Worm (Caenorhabditis elegans) whole organism, young adult: ENCODE data around the gene patr-1.
A peak's percentile ranks its signal among the peaks of the same experiment; 100 is the strongest.

ENCODE experiments used
- B0035.1 ChIP-seq: sonication (generic microtip); optimal IDR thresholded peaks from 2 replicates; lab custom pipeline; 2016; ENCODE audit warnings: missing genetic modification characterization, mild to moderate bottlenecking, missing compliant biosample characterization, missing genotype, missing genetic modification reagents
- F33H1.4 ChIP-seq: fragments of 200-800 bp; sonication (Bioruptor generic); IDR thresholded peaks from 2 replicates; pipeline ENCODE4 v1.3.6; 2022; ENCODE audit warnings: missing genetic modification reagents, missing genetic modification characterization, missing compliant biosample characterization
- F49E8.2 ChIP-seq: sonication (generic microtip); optimal IDR thresholded peaks from 3 replicates; lab custom pipeline; 2017; ENCODE audit warnings: missing genetic modification characterization, mild to moderate bottlenecking, missing compliant biosample characterization, antibody characterized with exemption, moderate library complexity; ENCODE audit not compliant: insufficient read depth
- F52B5.7 ChIP-seq: sonication (generic microtip); optimal IDR thresholded peaks from 2 replicates; lab custom pipeline; 2016; ENCODE audit warnings: mild to moderate bottlenecking, missing genetic modification characterization, missing compliant biosample characterization
- F57C9.4 ChIP-seq: sonication (generic microtip); optimal IDR thresholded peaks from 2 replicates; lab custom pipeline; 2017; ENCODE audit warnings: mild to moderate bottlenecking, missing genetic modification characterization, missing compliant biosample characterization
- K11D2.4 ChIP-seq: fragments of 200-800 bp; sonication (Bioruptor generic); IDR thresholded peaks from 2 replicates; pipeline ENCODE4 v1.3.6; 2022; ENCODE audit warnings: missing genetic modification reagents, missing genetic modification characterization, missing compliant biosample characterization
- K12H6.12 ChIP-seq: fragments of 200-800 bp; sonication (Bioruptor generic); optimal IDR thresholded peaks from 2 replicates; lab custom pipeline; 2018; ENCODE audit warnings: mild to moderate bottlenecking, missing genetic modification characterization, missing compliant biosample characterization
- Y67H2A.10 ChIP-seq: fragments of 200-800 bp; sonication (Bioruptor generic); conservative IDR thresholded peaks from 2 replicates; pipeline ENCODE4 v1.3.6; 2022; ENCODE audit warnings: missing genetic modification reagents, missing genetic modification characterization, missing compliant biosample characterization
- ama-1 ChIP-seq, 3 experiments: fragments of 150-350 bp in 1 of 3; sonication (generic microtip) in 2 of 3; optimal IDR thresholded peaks; 2 replicates each; lab custom pipeline; 2014 to 2018; ENCODE audit warnings: missing biosample characterization in 2 of 3, missing genetic modification characterization in 2 of 3, missing genetic modification reagents in 2 of 3
- athp-1 ChIP-seq: sonication (generic microtip); optimal IDR thresholded peaks from 2 replicates; lab custom pipeline; 2017; ENCODE audit warnings: mild to moderate bottlenecking, missing genetic modification characterization, missing compliant biosample characterization
- attf-3 ChIP-seq: fragments of 200-800 bp; sonication (Bioruptor generic); conservative IDR thresholded peaks from 2 replicates; pipeline ENCODE4 v1.3.6; 2022; ENCODE audit warnings: missing genetic modification reagents, missing genetic modification characterization, missing compliant biosample characterization
- attf-5 ChIP-seq: fragments of 200-800 bp; sonication (Bioruptor generic); optimal IDR thresholded peaks from 2 replicates; lab custom pipeline; 2018; ENCODE audit warnings: mild to moderate bottlenecking, missing genetic modification characterization, missing compliant biosample characterization
- bed-2 ChIP-seq: fragments of 200-800 bp; sonication (Bioruptor generic); IDR thresholded peaks from 2 replicates; pipeline ENCODE4 v1.3.6; 2022; ENCODE audit warnings: missing genetic modification reagents, missing genetic modification characterization, missing compliant biosample characterization
- ccch-3 ChIP-seq: fragments of 200-800 bp; sonication (Bioruptor generic); optimal IDR thresholded peaks from 2 replicates; lab custom pipeline; 2018; ENCODE audit warnings: mild to moderate bottlenecking, missing genetic modification characterization, missing compliant biosample characterization
- ceh-100 ChIP-seq: fragments of 200-800 bp; sonication (Bioruptor generic); IDR thresholded peaks from 2 replicates; pipeline ENCODE4 v1.3.6; 2022; ENCODE audit warnings: missing genetic modification reagents, missing genetic modification characterization, missing compliant biosample characterization
- ceh-40 ChIP-seq: fragments of 200-800 bp; sonication (Bioruptor generic); IDR thresholded peaks from 2 replicates; pipeline ENCODE4 v1.3.6; 2022; ENCODE audit warnings: missing genetic modification characterization, missing compliant biosample characterization
- ceh-79 ChIP-seq: sonication (generic microtip); optimal IDR thresholded peaks from 2 replicates; lab custom pipeline; 2017; ENCODE audit warnings: mild to moderate bottlenecking, missing genetic modification characterization, missing compliant biosample characterization
- chd-7 ChIP-seq: sonication (generic microtip); optimal IDR thresholded peaks from 2 replicates; lab custom pipeline; 2016; ENCODE audit warnings: mild to moderate bottlenecking, missing genetic modification characterization, moderate library complexity, missing compliant biosample characterization
- die-1 ChIP-seq: sonication (generic microtip); optimal IDR thresholded peaks from 2 replicates; lab custom pipeline; 2016; ENCODE audit warnings: missing genotype, mild to moderate bottlenecking, missing genetic modification characterization, missing compliant biosample characterization
- egl-18 ChIP-seq: fragments of 200-800 bp; sonication (Bioruptor generic); IDR thresholded peaks from 2 replicates; pipeline ENCODE4 v1.3.6; 2022; ENCODE audit warnings: missing genetic modification reagents, missing genetic modification characterization, missing compliant biosample characterization
- egl-44 ChIP-seq: fragments of 200-800 bp; sonication (Bioruptor generic); IDR thresholded peaks from 2 replicates; pipeline ENCODE4 v1.3.6; 2022; ENCODE audit warnings: missing genetic modification reagents, missing genetic modification characterization, missing compliant biosample characterization
- ekl-4 ChIP-seq: fragments of 200-800 bp; sonication (Bioruptor generic); IDR thresholded peaks from 2 replicates; pipeline ENCODE4 v1.3.6; 2022; ENCODE audit warnings: missing genetic modification reagents, missing genetic modification characterization, missing compliant biosample characterization
- fkh-3 ChIP-seq: sonication (generic microtip); optimal IDR thresholded peaks from 2 replicates; lab custom pipeline; 2016; ENCODE audit warnings: mild to moderate bottlenecking, missing genetic modification characterization, missing compliant biosample characterization
- gei-17 ChIP-seq: fragments of 200-800 bp; sonication (Bioruptor generic); optimal IDR thresholded peaks from 2 replicates; lab custom pipeline; 2018; ENCODE audit warnings: mild to moderate bottlenecking, missing genetic modification characterization, missing compliant biosample characterization
- him-1 ChIP-seq: sonication (generic microtip); optimal IDR thresholded peaks from 2 replicates; lab custom pipeline; 2016; ENCODE audit warnings: missing genotype, missing genetic modification reagents, missing genetic modification characterization, missing compliant biosample characterization
- hmg-1.2 ChIP-seq: fragments of 200-800 bp; sonication (Bioruptor generic); IDR thresholded peaks from 2 replicates; pipeline ENCODE4 v1.3.6; 2022; ENCODE audit warnings: missing genetic modification reagents, missing genetic modification characterization, missing compliant biosample characterization
- let-607 ChIP-seq, 2 experiments: fragments of 200-800 bp in 1 of 2; sonication (Bioruptor generic) in 1 of 2; sonication (generic microtip) in 1 of 2; optimal IDR thresholded peaks; 2 replicates each; lab custom pipeline; 2016 to 2018; ENCODE audit warnings: mild to moderate bottlenecking in 2 of 2, missing compliant biosample characterization in 2 of 2, missing genetic modification characterization in 2 of 2, moderate library complexity in 2 of 2, missing genotype in 1 of 2
- lin-40 ChIP-seq: sonication (generic microtip); optimal IDR thresholded peaks from 2 replicates; lab custom pipeline; 2016; ENCODE audit warnings: missing genetic modification characterization, mild to moderate bottlenecking, missing compliant biosample characterization, missing genotype, missing genetic modification reagents
- lir-1 ChIP-seq: fragments of 200-800 bp; sonication (Bioruptor generic); conservative IDR thresholded peaks from 2 replicates; pipeline ENCODE4 v1.3.6; 2022; ENCODE audit warnings: missing genetic modification reagents, missing genetic modification characterization, missing compliant biosample characterization
- lsl-1 ChIP-seq: fragments of 200-800 bp; sonication (Bioruptor generic); optimal IDR thresholded peaks from 2 replicates; lab custom pipeline; 2018; ENCODE audit warnings: mild to moderate bottlenecking, missing genetic modification characterization, moderate library complexity, missing compliant biosample characterization
- madf-10 ChIP-seq: sonication (generic microtip); optimal IDR thresholded peaks from 2 replicates; lab custom pipeline; 2016; ENCODE audit warnings: mild to moderate bottlenecking, missing genetic modification characterization, missing compliant biosample characterization
- madf-3 ChIP-seq: fragments of 200-800 bp; sonication (Bioruptor generic); IDR thresholded peaks from 2 replicates; pipeline ENCODE4 v1.3.6; 2022; ENCODE audit warnings: missing genetic modification reagents, missing genetic modification characterization, missing compliant biosample characterization
- madf-6 ChIP-seq: fragments of 200-800 bp; sonication (Bioruptor generic); IDR thresholded peaks from 2 replicates; pipeline ENCODE4 v1.3.6; 2022; ENCODE audit warnings: missing genetic modification reagents, missing genetic modification characterization, missing compliant biosample characterization
- mes-4 ChIP-seq: sonication (generic microtip); optimal IDR thresholded peaks from 2 replicates; lab custom pipeline; 2016; ENCODE audit warnings: missing genotype, missing genetic modification characterization, missing compliant biosample characterization
- nfya-1 ChIP-seq: sonication (generic microtip); optimal IDR thresholded peaks from 2 replicates; lab custom pipeline; 2017; ENCODE audit warnings: antibody characterized with exemption, missing compliant biosample characterization, missing genetic modification characterization, borderline replicate concordance; ENCODE audit not compliant: insufficient read depth
- nfyb-1 ChIP-seq: fragments of 200-800 bp; sonication (Bioruptor generic); IDR thresholded peaks from 2 replicates; pipeline ENCODE4 v1.3.6; 2022; ENCODE audit warnings: missing genetic modification reagents, missing genetic modification characterization, missing compliant biosample characterization
- nhr-27 ChIP-seq: fragments of 200-800 bp; sonication (Bioruptor generic); optimal IDR thresholded peaks from 2 replicates; lab custom pipeline; 2018; ENCODE audit warnings: mild to moderate bottlenecking, missing genetic modification characterization, moderate library complexity, missing compliant biosample characterization
- rcor-1 ChIP-seq: fragments of 200-800 bp; sonication (Bioruptor generic); IDR thresholded peaks from 2 replicates; pipeline ENCODE4 v1.3.6; 2022; ENCODE audit warnings: missing genetic modification reagents, missing genetic modification characterization, missing compliant biosample characterization
- rec-8 ChIP-seq, 2 experiments: sonication (generic microtip); optimal IDR thresholded peaks; 2 replicates each; lab custom pipeline; 2016; ENCODE audit warnings: mild to moderate bottlenecking in 2 of 2, missing genetic modification characterization in 2 of 2, missing genetic modification reagents in 2 of 2, missing genotype in 2 of 2, missing biosample characterization in 1 of 2, missing compliant biosample characterization in 1 of 2, moderate library complexity in 1 of 2
- repo-1 ChIP-seq: sonication (generic microtip); optimal IDR thresholded peaks from 2 replicates; lab custom pipeline; 2017; ENCODE audit warnings: mild to moderate bottlenecking, missing genetic modification characterization, missing compliant biosample characterization
- rpc-1 ChIP-seq, 2 experiments: fragments of 150-350 bp in 1 of 2; sonication (generic microtip) in 1 of 2; optimal IDR thresholded peaks; 2 replicates each; lab custom pipeline; 2014 to 2018; ENCODE audit warnings: missing biosample characterization in 1 of 2, missing genetic modification characterization in 1 of 2, missing genetic modification reagents in 1 of 2, missing genotype in 1 of 2
- snpc-1.3 ChIP-seq: sonication (generic microtip); optimal IDR thresholded peaks from 2 replicates; lab custom pipeline; 2017; ENCODE audit warnings: missing genetic modification characterization, mild to moderate bottlenecking, missing compliant biosample characterization, antibody characterized with exemption, moderate library complexity, missing genotype, missing genetic modification reagents; ENCODE audit not compliant: insufficient read depth
- tbx-9 ChIP-seq: sonication (generic microtip); optimal IDR thresholded peaks from 2 replicates; lab custom pipeline; 2016; ENCODE audit warnings: borderline replicate concordance, missing genetic modification characterization, inconsistent platforms, missing compliant biosample characterization
- tlf-1 ChIP-seq: fragments of 200-800 bp; sonication (Bioruptor generic); optimal IDR thresholded peaks from 2 replicates; lab custom pipeline; 2018; ENCODE audit warnings: mild to moderate bottlenecking, missing genetic modification characterization, missing compliant biosample characterization
- ztf-26 ChIP-seq: sonication (generic microtip); optimal IDR thresholded peaks from 2 replicates; lab custom pipeline; 2017; ENCODE audit warnings: missing genetic modification characterization, missing compliant biosample characterization
- ztf-3 ChIP-seq: fragments of 200-800 bp; sonication (Bioruptor generic); optimal IDR thresholded peaks from 2 replicates; lab custom pipeline; 2018; ENCODE audit warnings: mild to moderate bottlenecking, missing genetic modification characterization, missing compliant biosample characterization
- ztf-6 ChIP-seq: fragments of 200-800 bp; sonication (Bioruptor generic); IDR thresholded peaks from 2 replicates; pipeline ENCODE4 v1.3.6; 2022; ENCODE audit warnings: missing genetic modification reagents, missing genetic modification characterization, missing compliant biosample characterization

patr-1 gene

DNA sequence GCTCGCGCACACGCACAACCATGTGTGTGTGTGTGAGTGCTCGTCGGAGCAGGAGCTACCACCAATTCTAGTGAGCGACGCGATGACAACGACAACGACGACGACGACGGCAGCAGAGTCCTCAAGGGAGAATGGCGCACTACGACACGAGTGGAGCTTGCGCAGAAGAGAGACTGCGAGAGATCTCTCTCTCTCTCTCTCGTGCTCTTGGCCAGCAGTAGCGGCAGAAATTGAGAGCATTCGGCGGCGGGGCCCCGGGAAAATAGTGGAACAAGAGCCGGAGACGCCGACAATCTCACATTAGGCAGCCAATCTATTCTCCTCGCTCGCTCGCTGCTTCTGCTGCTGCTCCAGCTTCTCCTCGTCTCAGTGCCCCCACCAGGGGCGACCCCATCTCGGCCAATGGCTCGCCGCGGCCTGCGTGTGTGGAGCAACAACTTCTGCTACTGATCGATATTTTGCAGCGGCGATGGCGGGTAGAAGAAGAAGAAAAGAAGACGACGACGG, 30.9 kb downstream of the patr-1 start (continued):
- peak; percentile 54 for TF ChIP-seq B0035.1
- no peak for TF ChIP-seq ceh-79 (tag; lab: Kevin White, UChicago)
- no peak for TF ChIP-seq ztf-3 (GFP tag; lab: Kevin White, UChicago)
- TF ChIP-seq madf-3 (GFP tag; lab: Robert Waterston, UW) = no peak
- peak; percentile 36 for TF ChIP-seq athp-1 (tag; lab: Kevin White, UChicago)
- peak; percentile 39 for TF ChIP-seq hmg-1.2 (GFP tag; lab: Robert Waterston, UW)
- TF ChIP-seq attf-3 (GFP tag; lab: Robert Waterston, UW) = no peak
- TF ChIP-seq chd-7 (tag; lab: Kevin White, UChicago) = peak; percentile 40
- TF ChIP-seq let-607 (tag; optimal IDR thresholded peaks at IDR 0.05; lab: Kevin White, UChicago) = peak in 1 of 2 experiments; percentile 18
- no peak for TF ChIP-seq egl-18
- peak; percentile 30 for TF ChIP-seq F57C9.4 (tag; lab: Kevin White, UChicago)
- no peak for TF ChIP-seq F33H1.4 (GFP tag; lab: Robert Waterston, UW)
- peak; percentile 33 for TF ChIP-seq gei-17 (GFP tag; lab: Kevin White, UChicago)
- TF ChIP-seq ztf-26 (tag; lab: Kevin White, UChicago) = no peak
- no peak for TF ChIP-seq Y67H2A.10
- no peak for TF ChIP-seq rpc-1 (optimal IDR thresholded peaks at IDR 0.05; lab: Kevin White, UChicago)
- TF ChIP-seq rpc-1 (tag; optimal IDR thresholded peaks at IDR 0.05; lab: Kevin White, UChicago) = no peak
- no peak for TF ChIP-seq madf-6
- no peak for TF ChIP-seq lir-1 (GFP tag; lab: Robert Waterston, UW)
- TF ChIP-seq tlf-1 = no peak
- TF ChIP-seq repo-1 (tag; lab: Kevin White, UChicago) = peak; percentile 52
- peak; percentile 55 for TF ChIP-seq ekl-4 (GFP tag; lab: Robert Waterston, UW)
- peak; percentile 78 for TF ChIP-seq K12H6.12 (tag; lab: Kevin White, UChicago)
- no peak for TF ChIP-seq nfya-1 (tag; lab: Kevin White, UChicago)
- no peak for TF ChIP-seq fkh-3
- no peak for TF ChIP-seq rec-8 (tag; optimal IDR thresholded peaks at IDR 0.05; lab: Kevin White, UChicago)
- no peak for TF ChIP-seq ztf-6 (GFP tag; lab: Robert Waterston, UW)
- no peak for TF ChIP-seq snpc-1.3
- TF ChIP-seq egl-44 (GFP tag; lab: Robert Waterston, UW) = no peak
- TF ChIP-seq mes-4 (tag; lab: Kevin White, UChicago) = no peak
- peak; percentile 57 for TF ChIP-seq madf-10 (tag; lab: Kevin White, UChicago)
- no peak for TF ChIP-seq ceh-40 (GFP tag; lab: Robert Waterston, UW)
- TF ChIP-seq ama-1 (optimal IDR thresholded peaks at IDR 0.05; lab: Kevin White, UChicago) = no peak
- TF ChIP-seq ama-1 (GFP tag; optimal IDR thresholded peaks at IDR 0.05; lab: Kevin White, UChicago) = no peak
- TF ChIP-seq F52B5.7 = peak; percentile 60
- TF ChIP-seq attf-5 (GFP tag; lab: Kevin White, UChicago) = no peak
- TF ChIP-seq lsl-1 = no peak
- no peak for TF ChIP-seq die-1 (tag; lab: Kevin White, UChicago)
- TF ChIP-seq F49E8.2 (tag; lab: Kevin White, UChicago) = no peak
- 0 out of 2 replicates have a peak, but pooled peaks have one; percentile 37 for TF ChIP-seq K11D2.4
- peak; percentile 36; the same call in 1 of the 2 replicates for TF ChIP-seq ceh-100 (GFP tag; lab: Robert Waterston, UW)
- TF ChIP-seq nfyb-1 (GFP tag; lab: Robert Waterston, UW) = 0 out of 2 replicates have a peak, but pooled peaks have one; percentile 24
- TF ChIP-seq nhr-27 (tag; lab: Kevin White, UChicago) = no peak
- 0 out of 2 replicates have a peak, but pooled peaks have one; percentile 35 for TF ChIP-seq rcor-1 (GFP tag; lab: Robert Waterston, UW)
- peak; percentile 23; the same call in 1 of the 2 replicates for TF ChIP-seq bed-2 (GFP tag; lab: Robert Waterston, UW)
- TF ChIP-seq tbx-9 = no peak
- TF ChIP-seq ccch-3 (GFP tag; lab: Kevin White, UChicago) = no peak
- TF ChIP-seq lin-40 (tag; lab: Kevin White, UChicago) = peak; percentile 66
- TF ChIP-seq him-1 (tag; lab: Kevin White, UChicago) = no peak
